Worm (Caenorhabditis elegans) whole organism, L4/young adult: Measurements from ENCODE around the gene F52C6.2.

Experiments used
- W03F9.2 ChIP-seq: fragments of 150-350 bp; optimal IDR thresholded peaks from 2 replicates; lab custom pipeline; 2014; ENCODE audit warnings: missing biosample characterization, missing genetic modification characterization
- dao-5 ChIP-seq: sonication (generic microtip); optimal IDR thresholded peaks from 2 replicates; lab custom pipeline; 2016; ENCODE audit warnings: missing genotype, missing genetic modification characterization, moderate library complexity, missing compliant biosample characterization
- him-1 ChIP-seq: sonication (generic microtip); optimal IDR thresholded peaks from 2 replicates; lab custom pipeline; 2016; ENCODE audit warnings: missing genotype, missing genetic modification reagents, missing genetic modification characterization, missing compliant biosample characterization

DNA sequence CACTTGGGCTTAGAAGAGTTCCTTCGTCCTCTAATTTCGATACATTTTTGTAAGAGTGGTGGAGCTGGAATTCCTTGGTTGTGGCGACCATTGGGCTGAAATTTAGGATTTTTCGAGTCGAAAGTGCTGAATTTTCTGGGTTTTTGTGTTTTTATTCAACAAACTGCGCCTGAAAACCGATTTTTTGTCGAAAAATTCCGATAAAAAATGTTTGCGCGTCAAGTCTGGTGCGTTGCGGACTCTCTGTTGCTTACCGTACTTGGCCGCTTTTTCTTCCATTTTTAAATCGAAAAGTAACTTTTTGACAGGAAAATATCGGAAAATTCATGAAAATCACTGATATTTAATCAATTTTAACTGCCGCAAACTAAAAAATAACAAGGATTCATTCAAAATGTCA is 8.4 kb upstream of the F52C6.2 start, which contains the start of gene bath-4:
- TF ChIP-seq dao-5 (tag; lab: Kevin White, UChicago) (no peak), him-1 (no peak), W03F9.2 (tag; lab: Kevin White, UChicago) (no peak)
